Worm (Caenorhabditis elegans): ENCODE measurements around the gene srw-32.

The srw-32 gene

ce11 chrV:17469180-17469579, 39.4 kb upstream of the srw-32 start, which contains the start of gene F20E11.17:
Gene F20E11.17 (minus strand): TSS chrV:17469280.
- TF ChIP-seq nhr-76 (tag; optimal IDR thresholded peaks at IDR 0.05) = no peak
- TF ChIP-seq lin-39 (tag; optimal IDR thresholded peaks at IDR 0.05) = no peak
- no peak for TF ChIP-seq mdl-1 (tag; optimal IDR thresholded peaks at IDR 0.05)
- no peak for TF ChIP-seq egl-5 (tag; optimal IDR thresholded peaks at IDR 0.05)

- TF ChIP-seq R02D3.7 (tag; optimal IDR thresholded peaks at IDR 0.05) (no peak), pqm-1 (tag; optimal IDR thresholded peaks at IDR 0.05) (no peak), ZK546.5 (tag; optimal IDR thresholded peaks at IDR 0.05) (no peak), zag-1 (tag; optimal IDR thresholded peaks at IDR 0.05) (no peak), lsy-12 (tag; optimal IDR thresholded peaks at IDR 0.05) (no peak), mdl-1 (tag; optimal IDR thresholded peaks at IDR 0.05) (no peak), ceh-28 (tag; optimal IDR thresholded peaks at IDR 0.05) (no peak), tbx-2 (tag; optimal IDR thresholded peaks at IDR 0.05) (no peak), nhr-77 (tag; optimal IDR thresholded peaks at IDR 0.05) (no peak), eor-1 (tag; optimal IDR thresholded peaks at IDR 0.05) (no peak), fkh-2 (tag; optimal IDR thresholded peaks at IDR 0.05) (no peak), ceh-82 (tag; optimal IDR thresholded peaks at IDR 0.05) (no peak), skn-1 (tag; optimal IDR thresholded peaks at IDR 0.05) (no peak)
Measured at ce11 chrV:17471564-17471963, 37.0 kb upstream of the srw-32 start, which contains the start of gene srh-235. Gene srh-235 (minus strand): TSS chrV:17471664.

ce11 chrV:17473699-17474098, 34.9 kb upstream of the srw-32 start, which contains the start of gene srh-123:
Gene srh-123 (plus strand): TSS chrV:17473999.
- TF ChIP-seq ztf-11 (tag; optimal IDR thresholded peaks at IDR 0.05) (no peak), nhr-77 (tag; optimal IDR thresholded peaks at IDR 0.05) (no peak), zag-1 (tag; optimal IDR thresholded peaks at IDR 0.05) (no peak), nhr-67 (tag; optimal IDR thresholded peaks at IDR 0.05) (no peak), elt-1 (tag; optimal IDR thresholded peaks at IDR 0.05) (no peak), nhr-43 (tag; optimal IDR thresholded peaks at IDR 0.05; ENCODE audit: poor library complexity, severe bottlenecking) (no peak), fkh-2 (tag; optimal IDR thresholded peaks at IDR 0.05) (no peak), snpc-4 (tag; optimal IDR thresholded peaks at IDR 0.05) (no peak), aly-2 (tag; optimal IDR thresholded peaks at IDR 0.05) (no peak), ceh-82 (tag; optimal IDR thresholded peaks at IDR 0.05) (no peak), nhr-237 (tag; optimal IDR thresholded peaks at IDR 0.05) (no peak), ama-1 (optimal IDR thresholded peaks at IDR 0.05) (no peak), mdl-1 (tag; optimal IDR thresholded peaks at IDR 0.05) (no peak), hmg-11 (tag; optimal IDR thresholded peaks at IDR 0.05) (no peak), unc-62 (GFP tag; optimal IDR thresholded peaks at IDR 0.05) (no peak), lin-15B (tag; optimal IDR thresholded peaks at IDR 0.05) (no peak), nfya-1 (tag; optimal IDR thresholded peaks at IDR 0.05; ENCODE audit: insufficient read depth) (no peak)

- TF ChIP-seq nhr-76 (tag; optimal IDR thresholded peaks at IDR 0.05) = no peak
- no peak for TF ChIP-seq fos-1 (tag; optimal IDR thresholded peaks at IDR 0.05)
- no peak for TF ChIP-seq ceh-16 (tag; optimal IDR thresholded peaks at IDR 0.05)
- TF ChIP-seq unc-39 (tag; optimal IDR thresholded peaks at IDR 0.05) = no peak
Measured at ce11 chrV:17476490-17476889, 32.1 kb upstream of the srw-32 start, which contains the start of gene srbc-61. Gene srbc-61 (plus strand): TSS chrV:17476790.

ce11 chrV:17485078-17485477, 23.5 kb upstream of the srw-32 start, which contains the start of gene srh-111:
Gene srh-111 (minus strand): TSS chrV:17485178.
- TF ChIP-seq jun-1 (tag; optimal IDR thresholded peaks at IDR 0.05) (no peak), nhr-43 (tag; optimal IDR thresholded peaks at IDR 0.05; ENCODE audit: poor library complexity, severe bottlenecking) (no peak), sea-2 (GFP tag; optimal IDR thresholded peaks at IDR 0.05) (no peak), aly-2 (tag; optimal IDR thresholded peaks at IDR 0.05) (no peak), ZK546.5 (tag; optimal IDR thresholded peaks at IDR 0.05) (no peak)

- TF ChIP-seq unc-39 (tag; optimal IDR thresholded peaks at IDR 0.05) (no peak), pqm-1 (tag; optimal IDR thresholded peaks at IDR 0.05) (no peak), egl-5 (tag; optimal IDR thresholded peaks at IDR 0.05) (no peak), sea-2 (GFP tag; optimal IDR thresholded peaks at IDR 0.05) (no peak), nhr-12 (tag; optimal IDR thresholded peaks at IDR 0.05) (no peak), ceh-16 (tag; optimal IDR thresholded peaks at IDR 0.05) (no peak), ama-1 (optimal IDR thresholded peaks at IDR 0.05) (no peak), lsy-12 (tag; optimal IDR thresholded peaks at IDR 0.05) (no peak), jun-1 (tag; optimal IDR thresholded peaks at IDR 0.05) (no peak), ceh-28 (tag; optimal IDR thresholded peaks at IDR 0.05) (no peak), unc-62 (GFP tag; optimal IDR thresholded peaks at IDR 0.05) (no peak), nhr-11 (tag; optimal IDR thresholded peaks at IDR 0.05) (no peak), ztf-4 (tag; optimal IDR thresholded peaks at IDR 0.05) (no peak)
Measured at ce11 chrV:17486034-17486433, 22.6 kb upstream of the srw-32 start, which contains the start of gene scl-24. Gene scl-24 (plus strand): TSS chrV:17486334.
